Fruit fly (Drosophila melanogaster) whole organism, wandering third instar larva: Measurements from ENCODE around the gene CG33795.

Experiments
- Abd-B ChIP-seq: fragments of >200 bp; optimal IDR thresholded peaks from 2 replicates; lab custom pipeline; 2017; ENCODE audit warnings: missing biosample characterization, missing genetic modification characterization
- CG32264 ChIP-seq: fragments of 200-800 bp; sonication (Bioruptor generic); optimal IDR thresholded peaks from 2 replicates; lab custom pipeline; 2016; ENCODE audit warnings: missing biosample characterization, missing genetic modification characterization
- CG9705 ChIP-seq: fragments of 200-800 bp; sonication (Bioruptor generic); optimal IDR thresholded peaks from 2 replicates; lab custom pipeline; 2018; ENCODE audit warnings: missing biosample characterization, mild to moderate bottlenecking, missing genetic modification characterization
- CrebA ChIP-seq: fragments of 200-800 bp; sonication (Bioruptor generic); optimal IDR thresholded peaks from 2 replicates; lab custom pipeline; 2016; ENCODE audit warnings: missing biosample characterization, mild to moderate bottlenecking, missing genetic modification characterization, borderline replicate concordance
- Dfd ChIP-seq: fragments of >200 bp; optimal IDR thresholded peaks from 2 replicates; lab custom pipeline; 2017; ENCODE audit warnings: missing biosample characterization, missing genetic modification characterization
- Dif ChIP-seq: fragments of 200-275, 200-300 bp; sonication (Bioruptor generic); optimal IDR thresholded peaks from 2 replicates; lab custom pipeline; 2018; ENCODE audit warnings: missing biosample characterization, missing genetic modification characterization; ENCODE audit not compliant: partially characterized antibody
- GATAd ChIP-seq: sonication (Bioruptor generic); optimal IDR thresholded peaks from 2 replicates; lab custom pipeline; 2016; ENCODE audit warnings: missing biosample characterization, missing genetic modification characterization
- HLH106 ChIP-seq: fragments of 200-800 bp; optimal IDR thresholded peaks from 3 replicates; lab custom pipeline; 2019; ENCODE audit warnings: missing biosample characterization, mild to moderate bottlenecking, missing genetic modification characterization, moderate library complexity
- Hnf4 ChIP-seq: fragments of 200-800 bp; sonication (Bioruptor generic); optimal IDR thresholded peaks from 2 replicates; lab custom pipeline; 2016; ENCODE audit warnings: missing biosample characterization, mild to moderate bottlenecking, missing genetic modification characterization
- Hr78 ChIP-seq: fragments of >200 bp; optimal IDR thresholded peaks from 2 replicates; lab custom pipeline; 2017; ENCODE audit warnings: missing biosample characterization, missing genetic modification characterization
- Hr83 ChIP-seq: fragments of 200-300 bp; sonication (Bioruptor generic); optimal IDR thresholded peaks from 2 replicates; lab custom pipeline; 2016; ENCODE audit warnings: missing biosample characterization, mild to moderate bottlenecking, missing genetic modification characterization, moderate library complexity; ENCODE audit not compliant: poor library complexity, severe bottlenecking
- Jra ChIP-seq: sonication (Bioruptor generic); optimal IDR thresholded peaks from 2 replicates; lab custom pipeline; 2016; ENCODE audit warnings: missing biosample characterization, missing genetic modification characterization
- Mio ChIP-seq: sonication (Bioruptor generic); optimal IDR thresholded peaks from 2 replicates; lab custom pipeline; 2016; ENCODE audit warnings: missing biosample characterization, missing genetic modification characterization
- Myc ChIP-seq: fragments of >200 bp; optimal IDR thresholded peaks from 2 replicates; lab custom pipeline; 2017
- N ChIP-seq: fragments of >200 bp; optimal IDR thresholded peaks from 2 replicates; lab custom pipeline; 2018; ENCODE audit warnings: missing biosample characterization, missing external identifiers, missing genetic modification characterization
- OdsH ChIP-seq: fragments of 200-800 bp; sonication (Bioruptor generic); optimal IDR thresholded peaks from 2 replicates; lab custom pipeline; 2016; ENCODE audit warnings: missing biosample characterization, mild to moderate bottlenecking, missing genetic modification characterization
- Rel ChIP-seq, 2 experiments: fragments of 200-800 bp; sonication (Bioruptor generic) in 1 of 2; optimal IDR thresholded peaks; 2 replicates in 1 of 2; 3 replicates in 1 of 2; lab custom pipeline; 2016 to 2019; ENCODE audit warnings: mild to moderate bottlenecking in 2 of 2, missing biosample characterization in 2 of 2, missing genetic modification characterization in 2 of 2, moderate library complexity in 1 of 2
- Sp1 ChIP-seq: fragments of 200-800 bp; sonication (Bioruptor generic); optimal IDR thresholded peaks from 3 replicates; lab custom pipeline; 2019; ENCODE audit warnings: missing biosample characterization, mild to moderate bottlenecking, missing genetic modification characterization, moderate library complexity
- Vsx2 ChIP-seq: fragments of 200-300, 225-300 bp; sonication (Bioruptor generic); optimal IDR thresholded peaks from 2 replicates; lab custom pipeline; 2018; ENCODE audit warnings: missing biosample characterization, missing genetic modification characterization; ENCODE audit not compliant: partially characterized antibody
- br ChIP-seq: fragments of 200-800 bp; sonication (Bioruptor generic); optimal IDR thresholded peaks from 2 replicates; lab custom pipeline; 2016; ENCODE audit warnings: missing biosample characterization, missing genetic modification characterization
- brk ChIP-seq: fragments of 200-800 bp; sonication (Bioruptor generic); optimal IDR thresholded peaks from 2 replicates; lab custom pipeline; 2016; ENCODE audit warnings: missing biosample characterization, mild to moderate bottlenecking, missing genetic modification characterization
- dl ChIP-seq, 2 experiments: fragments of 175-275, 200-275 bp in 1 of 2; fragments of 200-275 bp in 1 of 2; sonication (Bioruptor generic); optimal IDR thresholded peaks; lab custom pipeline; 2018; ENCODE audit warnings: mild to moderate bottlenecking in 2 of 2, missing biosample characterization in 2 of 2, missing genetic modification characterization in 2 of 2, moderate library complexity in 2 of 2; ENCODE audit not compliant: partially characterized antibody in 2 of 2, insufficient read depth in 1 of 2
- dmrt93B ChIP-seq: fragments of 200-800 bp; sonication (Bioruptor generic); optimal IDR thresholded peaks from 2 replicates; lab custom pipeline; 2018; ENCODE audit warnings: missing biosample characterization, mild to moderate bottlenecking, missing genetic modification characterization
- dsf ChIP-seq: sonication (Bioruptor generic); optimal IDR thresholded peaks from 2 replicates; lab custom pipeline; 2016; ENCODE audit warnings: missing biosample characterization, missing genetic modification characterization, borderline replicate concordance
- ey ChIP-seq: fragments of 200-800 bp; sonication (Bioruptor generic); optimal IDR thresholded peaks from 2 replicates; lab custom pipeline; 2016; ENCODE audit warnings: missing biosample characterization, missing genetic modification characterization
- foxo ChIP-seq, 2 experiments: fragments of 200-800 bp; sonication (Bioruptor generic); optimal IDR thresholded peaks; 2 replicates in 1 of 2; 3 replicates in 1 of 2; lab custom pipeline; 2016 to 2017; ENCODE audit warnings: missing biosample characterization in 2 of 2, missing genetic modification characterization in 2 of 2
- fru ChIP-seq: fragments of 200-800 bp; sonication (Bioruptor generic); optimal IDR thresholded peaks from 3 replicates; lab custom pipeline; 2016; ENCODE audit warnings: missing biosample characterization, mild to moderate bottlenecking, missing genetic modification characterization
- h ChIP-seq: fragments of 200-800 bp; sonication (Bioruptor generic); optimal IDR thresholded peaks from 3 replicates; lab custom pipeline; 2016; ENCODE audit warnings: missing biosample characterization, mild to moderate bottlenecking, missing genetic modification characterization
- jim ChIP-seq: fragments of 175-275, 200-325 bp; sonication (Bioruptor generic); optimal IDR thresholded peaks from 2 replicates; lab custom pipeline; 2016; ENCODE audit warnings: missing biosample characterization, mild to moderate bottlenecking, missing genetic modification characterization
- lola ChIP-seq: fragments of >200 bp; optimal IDR thresholded peaks from 2 replicates; lab custom pipeline; 2017; ENCODE audit warnings: missing biosample characterization, missing genetic modification characterization
- pan ChIP-seq: fragments of >200 bp; optimal IDR thresholded peaks from 2 replicates; lab custom pipeline; 2017
- psq ChIP-seq: fragments of 200-800 bp; sonication (Bioruptor generic); optimal IDR thresholded peaks from 3 replicates; lab custom pipeline; 2017; ENCODE audit warnings: missing biosample characterization, mild to moderate bottlenecking, missing genetic modification characterization, moderate library complexity
- rgr ChIP-seq: fragments of 200-800 bp; sonication (Bioruptor generic); optimal IDR thresholded peaks from 3 replicates; lab custom pipeline; 2016; ENCODE audit warnings: missing biosample characterization, mild to moderate bottlenecking, missing genetic modification characterization
- sage ChIP-seq: fragments of 200-800 bp; sonication (Bioruptor generic); optimal IDR thresholded peaks from 2 replicates; lab custom pipeline; 2016; ENCODE audit warnings: missing biosample characterization, mild to moderate bottlenecking, missing genetic modification characterization
- sv ChIP-seq: fragments of 200-800 bp; sonication (Bioruptor generic); optimal IDR thresholded peaks from 3 replicates; lab custom pipeline; 2016; ENCODE audit warnings: missing biosample characterization, missing genetic modification characterization
- tai ChIP-seq: sonication (Bioruptor generic); optimal IDR thresholded peaks from 2 replicates; lab custom pipeline; 2016; ENCODE audit warnings: missing biosample characterization, missing genetic modification characterization
- usp ChIP-seq: fragments of >200 bp; optimal IDR thresholded peaks from 2 replicates; lab custom pipeline; 2017; ENCODE audit warnings: missing biosample characterization, missing genetic modification characterization
- woc ChIP-seq: sonication (Bioruptor generic); optimal IDR thresholded peaks from 2 replicates; lab custom pipeline; 2016; ENCODE audit warnings: missing biosample characterization, mild to moderate bottlenecking, missing genetic modification characterization

CG33795 gene

dm6 chr3L:16211156-16211935, 40.2 kb upstream of the CG33795 start:
- TF ChIP-seq pan (lab: Kevin White, UChicago) (no peak), rgr (GFP tag; lab: Kevin White, UChicago) (peak; percentile 51), lola (GFP tag; lab: Kevin White, UChicago) (no peak), Myc (no peak), Sp1 (GFP tag; lab: Kevin White, UChicago) (peak; percentile 58), tai (GFP tag; lab: Kevin White, UChicago) (peak; percentile 14), dmrt93B (GFP tag; lab: Kevin White, UChicago) (peak; percentile 27), Mio (GFP tag; lab: Kevin White, UChicago) (no peak), OdsH (peak; percentile 39), Hnf4 (GFP tag; lab: Kevin White, UChicago) (no peak), GATAd (GFP tag; lab: Kevin White, UChicago) (no peak), ey (GFP tag; lab: Kevin White, UChicago) (peak; percentile 15), dl (GFP tag; optimal IDR thresholded peaks at IDR 0.05; lab: Kevin White, UChicago; ENCODE audit: insufficient read depth in 1 of 2, partially characterized antibody in 2 of 2) (peak in 1 of 2 experiments; percentile 47), jim (GFP tag; lab: Kevin White, UChicago) (peak; percentile 2), woc (GFP tag; lab: Kevin White, UChicago) (peak; percentile 31), HLH106 (peak; percentile 41), Hr78 (no peak), foxo (GFP tag; optimal IDR thresholded peaks at IDR 0.05; lab: Kevin White, UChicago) (peak in 1 of 2 experiments; percentile 68), CG32264 (GFP tag; lab: Kevin White, UChicago) (no peak), CrebA (GFP tag; lab: Kevin White, UChicago) (no peak), br (peak; percentile 21), Rel (GFP tag; optimal IDR thresholded peaks at IDR 0.05; lab: Kevin White, UChicago) (no peak), Rel (tag; optimal IDR thresholded peaks at IDR 0.05; lab: Kevin White, UChicago) (no peak), psq (no peak), Hr83 (GFP tag; lab: Kevin White, UChicago) (no peak), sv (no peak), N (GFP tag; lab: Kevin White, UChicago) (no peak), brk (GFP tag; lab: Kevin White, UChicago) (no peak), sage (GFP tag; lab: Kevin White, UChicago) (no peak), fru (GFP tag; lab: Kevin White, UChicago) (peak; percentile 21), CG9705 (GFP tag; lab: Kevin White, UChicago) (no peak), Abd-B (GFP tag; lab: Kevin White, UChicago) (no peak), Vsx2 (GFP tag; lab: Kevin White, UChicago) (peak; percentile 45), Dif (GFP tag; lab: Kevin White, UChicago) (peak; percentile 63), dsf (GFP tag; lab: Kevin White, UChicago) (no peak), usp (GFP tag; lab: Kevin White, UChicago) (no peak), Jra (no peak), h (no peak), Dfd (GFP tag; lab: Kevin White, UChicago) (no peak)

DNA sequence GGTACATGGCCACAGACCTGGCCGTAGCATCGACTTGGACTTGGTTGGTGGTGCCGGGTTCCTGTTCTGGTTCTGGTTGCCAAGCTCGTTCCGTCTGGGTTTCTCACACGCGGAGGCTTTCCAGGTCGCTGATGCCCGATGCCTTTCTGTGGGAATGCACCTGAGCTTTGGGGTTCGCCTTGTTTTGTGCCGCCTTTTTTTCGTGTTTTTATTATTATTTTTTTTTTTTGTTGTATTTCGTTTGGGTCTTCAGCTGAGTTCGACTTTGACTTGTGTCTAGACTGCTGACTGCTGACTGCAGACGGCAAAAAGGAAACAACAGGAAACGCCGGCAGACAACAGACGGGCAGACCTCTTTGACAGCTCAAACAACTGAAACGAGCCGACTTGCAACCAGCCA, 38.5 kb upstream of the CG33795 start:
- TF ChIP-seq br (peak; percentile 12), sage (GFP tag; lab: Kevin White, UChicago) (no peak)
